Fruit fly (Drosophila melanogaster): ENCODE data around the gene CG11768.

Gene CG11768

DNA sequence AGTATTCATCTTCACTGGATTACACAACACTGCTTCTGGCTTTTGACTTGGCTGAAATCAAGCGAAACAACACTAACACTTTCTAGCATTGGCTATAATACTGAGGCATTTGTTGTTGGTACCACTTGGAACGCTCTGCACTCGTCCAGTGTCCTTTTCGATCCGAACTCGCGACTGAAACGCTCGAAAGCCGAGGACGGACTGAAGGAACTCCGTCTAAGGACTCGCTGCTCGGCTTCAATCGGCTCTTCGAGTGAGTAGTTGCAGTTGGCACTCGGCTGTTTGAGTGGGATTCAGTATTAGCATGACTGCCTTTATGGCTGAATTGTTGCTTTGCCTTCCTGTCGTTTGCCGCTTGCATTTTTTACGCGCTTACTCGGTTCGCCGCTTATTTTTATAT is at the start of gene CG11768, which contains the start of gene CG34135:
Gene CG11768, minus strand, starts transcription at position 203 of the 400 bp plus-strand sequence.
Gene CG34135, minus strand, starts transcription at position 194 of the 400 bp plus-strand sequence.
- no peak for TF ChIP-seq Sin3A (optimal IDR thresholded peaks at IDR 0.05)
- TF ChIP-seq Myc (optimal IDR thresholded peaks at IDR 0.05) = no peak
- TF ChIP-seq insv (optimal IDR thresholded peaks at IDR 0.05) = no peak
- no peak for TF ChIP-seq psq (optimal IDR thresholded peaks at IDR 0.05)
- no peak for TF ChIP-seq ttk (optimal IDR thresholded peaks at IDR 0.05)
- no peak for TF ChIP-seq h (optimal IDR thresholded peaks at IDR 0.05)

DNA sequence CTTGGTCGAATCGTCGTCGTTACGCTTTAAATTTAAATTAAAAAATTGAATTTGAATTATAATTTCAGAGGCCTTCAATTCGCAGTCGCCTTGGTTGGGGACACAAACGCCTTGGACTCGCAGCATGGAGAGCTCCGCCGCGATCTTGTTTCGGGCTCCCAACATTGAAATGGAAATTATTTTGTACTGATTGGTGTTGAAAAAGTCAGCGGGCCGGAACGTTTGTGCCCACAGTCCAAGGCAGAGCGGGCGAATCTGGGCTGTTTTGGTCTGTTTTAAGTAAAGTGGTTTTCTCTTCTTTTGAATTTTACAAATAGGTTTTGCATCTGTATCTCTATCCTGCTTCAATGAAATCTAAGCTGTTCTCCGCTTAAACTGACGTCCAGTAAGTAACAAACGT is 47.1 kb upstream of the CG11768 start:
- TF ChIP-seq h (optimal IDR thresholded peaks at IDR 0.05) (no peak), Myc (optimal IDR thresholded peaks at IDR 0.05) (no peak), psq (optimal IDR thresholded peaks at IDR 0.05) (no peak), ttk (optimal IDR thresholded peaks at IDR 0.05) (no peak), insv (optimal IDR thresholded peaks at IDR 0.05) (no peak), Sin3A (optimal IDR thresholded peaks at IDR 0.05) (no peak)

DNA sequence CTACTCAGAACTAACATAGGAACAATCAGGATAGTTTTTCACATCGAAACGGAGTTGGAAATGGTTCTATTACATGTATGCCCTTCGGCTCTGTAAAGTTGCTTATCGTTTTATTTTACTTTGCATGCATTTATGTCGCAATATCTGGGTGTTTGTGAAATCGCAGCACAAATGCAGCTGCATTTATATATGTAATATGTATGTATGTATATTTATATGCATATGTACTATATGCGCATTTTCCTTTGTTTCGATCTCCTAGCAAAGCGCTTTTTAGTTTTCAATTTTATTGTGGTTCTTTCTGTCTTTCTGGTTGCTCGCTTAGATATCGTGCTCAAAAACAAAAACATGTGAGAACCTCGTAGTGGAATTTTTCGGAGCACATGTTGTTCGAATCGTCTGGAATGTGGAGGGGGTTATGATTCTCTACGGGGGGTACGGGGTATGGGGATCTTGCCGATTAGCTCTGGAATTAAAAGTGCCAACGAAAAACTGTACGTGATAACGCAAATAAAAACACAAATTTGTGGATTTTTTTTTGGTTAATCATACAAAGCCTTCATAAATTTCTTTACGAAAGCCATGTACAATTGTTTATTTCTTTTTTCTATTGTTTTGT is 46.1 kb upstream of the CG11768 start:
- no peak for TF ChIP-seq ttk (optimal IDR thresholded peaks at IDR 0.05)
- TF ChIP-seq psq (optimal IDR thresholded peaks at IDR 0.05) = no peak
- TF ChIP-seq h (optimal IDR thresholded peaks at IDR 0.05) = no peak
- no peak for TF ChIP-seq insv (optimal IDR thresholded peaks at IDR 0.05)
- no peak for TF ChIP-seq Myc (optimal IDR thresholded peaks at IDR 0.05)
- TF ChIP-seq Sin3A (optimal IDR thresholded peaks at IDR 0.05) = no peak

DNA sequence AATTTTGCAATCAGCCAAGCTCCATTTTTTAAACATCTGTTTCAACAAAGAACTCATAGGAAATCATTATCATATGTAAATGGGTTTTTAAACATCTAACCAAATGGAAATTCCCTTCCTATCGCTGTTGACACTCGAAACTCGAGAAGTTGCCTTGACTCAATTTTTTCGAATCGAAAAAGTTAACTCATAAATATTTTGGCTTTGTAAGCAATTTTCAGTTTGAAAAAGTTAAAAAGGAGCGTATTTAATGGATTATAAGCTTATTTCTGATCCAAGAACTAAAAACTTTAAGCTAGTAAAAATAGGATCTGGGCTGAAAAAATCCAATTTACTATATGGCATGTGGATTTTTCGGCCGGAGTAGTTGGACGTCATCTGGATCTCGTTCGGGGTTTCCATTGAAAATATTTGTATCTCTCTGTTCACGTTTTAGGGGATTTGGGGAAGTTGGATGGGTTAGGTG is 45.2 kb upstream of the CG11768 start, which contains the start of gene CG9837:
Gene CG9837, minus strand, starts transcription at position 416 of the 466 bp plus-strand sequence.
- TF ChIP-seq h (optimal IDR thresholded peaks at IDR 0.05) (no peak), ttk (optimal IDR thresholded peaks at IDR 0.05) (no peak), Myc (optimal IDR thresholded peaks at IDR 0.05) (no peak), Sin3A (optimal IDR thresholded peaks at IDR 0.05) (no peak), psq (optimal IDR thresholded peaks at IDR 0.05) (no peak), insv (optimal IDR thresholded peaks at IDR 0.05) (no peak)

DNA sequence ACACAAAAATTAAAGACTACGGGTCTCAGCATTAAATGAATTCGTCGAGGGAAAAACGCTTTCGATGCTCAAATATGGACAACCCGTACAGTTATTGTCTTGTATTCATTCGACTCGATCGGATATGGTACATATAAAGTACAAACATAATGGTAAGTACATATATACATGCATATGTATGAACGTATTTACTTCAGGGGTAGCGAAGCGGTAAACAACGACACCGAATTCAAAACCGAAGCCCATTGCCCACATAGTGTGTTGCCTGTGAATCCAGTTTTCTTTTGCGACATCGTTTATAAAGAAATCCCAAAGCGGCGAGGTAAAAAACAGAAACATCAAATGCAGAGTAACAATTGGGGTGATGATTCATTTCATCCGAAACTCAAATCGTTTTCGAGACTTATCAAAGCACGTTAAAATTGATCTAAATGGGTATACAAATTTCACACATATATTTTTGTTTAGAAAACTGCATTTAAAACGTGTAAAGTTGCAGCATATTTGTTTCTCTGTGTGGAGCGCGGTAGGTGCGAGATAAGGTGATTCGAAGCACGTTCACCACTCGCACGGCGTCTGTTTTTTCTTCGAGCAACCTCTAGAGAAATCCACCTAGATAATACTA is 44.5 kb upstream of the CG11768 start:
- TF ChIP-seq Sin3A (optimal IDR thresholded peaks at IDR 0.05) (no peak), insv (optimal IDR thresholded peaks at IDR 0.05) (no peak), h (optimal IDR thresholded peaks at IDR 0.05) (no peak), psq (optimal IDR thresholded peaks at IDR 0.05) (no peak), Myc (optimal IDR thresholded peaks at IDR 0.05) (no peak), ttk (optimal IDR thresholded peaks at IDR 0.05) (no peak)

DNA sequence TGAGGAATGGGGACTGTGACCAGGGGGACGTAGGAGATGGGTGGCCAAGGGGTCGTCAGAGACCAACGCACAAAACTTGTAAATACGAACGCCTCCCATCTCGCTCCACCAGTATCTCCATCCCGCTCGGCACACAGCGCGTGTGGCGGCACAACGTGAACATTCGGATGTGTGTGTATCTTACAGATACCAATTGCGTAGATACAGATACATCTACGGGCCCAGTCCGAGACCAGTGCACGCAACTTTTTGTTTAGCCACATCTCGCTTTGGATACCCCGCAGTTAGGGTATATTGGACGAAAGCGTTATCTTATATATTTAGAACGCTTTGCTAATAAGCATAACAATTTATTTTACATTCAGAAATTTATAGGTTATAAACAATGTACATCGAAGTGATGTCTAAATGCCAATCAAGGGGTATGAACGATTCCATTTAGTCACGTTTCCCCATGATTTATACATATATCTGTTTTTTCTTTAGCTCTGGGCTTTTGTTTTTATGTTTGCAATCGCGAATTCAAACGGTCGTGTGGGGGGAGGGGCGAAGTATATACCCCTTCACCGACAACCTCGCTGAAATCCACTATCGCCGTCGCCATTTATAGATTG is 43.4 kb upstream of the CG11768 start:
- TF ChIP-seq ttk (optimal IDR thresholded peaks at IDR 0.05) (no peak), psq (optimal IDR thresholded peaks at IDR 0.05) (no peak), Sin3A (optimal IDR thresholded peaks at IDR 0.05) (no peak), Myc (optimal IDR thresholded peaks at IDR 0.05) (no peak), h (optimal IDR thresholded peaks at IDR 0.05) (no peak), insv (optimal IDR thresholded peaks at IDR 0.05) (no peak)

DNA sequence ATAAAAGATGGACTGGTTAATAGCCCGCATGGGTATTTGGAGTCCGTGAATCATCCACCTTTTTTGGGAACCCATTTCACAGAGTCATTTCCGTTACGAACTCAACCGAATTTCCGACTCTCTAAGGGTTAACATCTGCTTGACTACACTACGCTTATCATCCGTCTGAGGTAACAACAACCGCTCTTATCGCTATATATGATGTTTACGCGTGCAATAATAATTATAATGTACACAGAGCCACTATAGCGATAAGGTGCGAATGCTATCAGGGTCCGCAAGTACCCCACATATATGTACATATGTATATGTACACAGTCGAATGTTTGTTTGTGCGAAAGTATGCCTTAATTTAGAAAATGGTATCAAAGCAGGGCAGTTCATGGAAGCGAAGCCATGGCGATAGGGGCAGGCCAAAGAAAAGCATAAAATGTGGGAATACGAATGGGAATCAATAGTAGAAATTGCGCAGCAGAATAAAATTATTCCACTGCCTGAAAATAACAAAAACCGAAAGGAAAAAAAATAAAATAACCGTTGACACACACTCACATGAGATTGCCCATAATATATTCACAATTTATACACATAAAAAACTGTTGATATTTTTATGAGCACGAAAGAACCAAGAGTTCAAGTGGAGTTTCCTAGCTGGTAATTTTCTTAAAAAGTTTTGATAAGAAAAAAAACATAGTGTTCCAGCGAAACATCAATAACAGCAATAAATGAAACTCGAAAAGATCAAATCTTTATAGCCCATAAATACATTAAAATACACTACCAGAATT is 42.6 kb upstream of the CG11768 start:
- TF ChIP-seq insv (optimal IDR thresholded peaks at IDR 0.05) (no peak), Sin3A (optimal IDR thresholded peaks at IDR 0.05) (no peak), psq (optimal IDR thresholded peaks at IDR 0.05) (no peak), Myc (optimal IDR thresholded peaks at IDR 0.05) (no peak), ttk (optimal IDR thresholded peaks at IDR 0.05) (no peak)

DNA sequence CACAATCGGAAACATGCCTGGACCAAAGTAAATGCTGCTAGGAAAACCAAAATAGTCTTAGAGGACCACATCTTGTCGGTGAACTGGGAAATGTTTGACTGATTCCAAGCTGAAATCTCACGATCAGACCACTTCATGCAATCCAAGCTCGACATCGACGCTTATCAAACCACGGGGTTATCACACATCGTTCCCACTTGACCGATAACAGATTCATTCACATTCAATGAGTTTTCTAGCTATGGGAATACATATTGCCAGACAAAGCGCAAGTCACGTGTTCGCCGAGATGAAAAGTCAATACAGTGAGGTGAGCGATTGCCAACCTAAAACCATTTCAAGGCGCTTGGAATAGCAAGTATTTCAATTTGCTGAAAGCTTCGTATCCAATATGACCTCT is 41.7 kb upstream of the CG11768 start:
- TF ChIP-seq insv (optimal IDR thresholded peaks at IDR 0.05) = no peak
- TF ChIP-seq Myc (optimal IDR thresholded peaks at IDR 0.05) = no peak
- no peak for TF ChIP-seq h (optimal IDR thresholded peaks at IDR 0.05)
- no peak for TF ChIP-seq psq (optimal IDR thresholded peaks at IDR 0.05)
- no peak for TF ChIP-seq ttk (optimal IDR thresholded peaks at IDR 0.05)
- TF ChIP-seq Sin3A (optimal IDR thresholded peaks at IDR 0.05) = no peak

DNA sequence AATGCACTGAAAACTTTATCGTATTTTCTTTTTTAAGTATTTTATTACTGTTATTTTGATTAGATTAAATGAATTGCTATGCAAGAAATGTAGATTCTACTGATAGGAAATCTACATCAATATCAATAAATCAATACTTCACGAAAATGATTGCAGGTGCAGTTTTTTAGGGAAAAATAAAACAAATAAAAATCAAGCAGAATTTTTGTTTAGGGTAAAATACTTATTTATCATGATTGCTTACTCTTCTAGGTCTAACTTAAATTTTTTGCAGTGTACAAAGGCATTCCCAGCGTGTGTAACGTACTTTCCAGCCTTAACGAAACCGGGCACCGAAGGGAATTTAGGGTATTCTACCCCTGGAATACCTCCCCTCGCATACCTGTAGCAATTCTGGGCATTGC is 40.5 kb upstream of the CG11768 start:
- no peak for TF ChIP-seq insv (optimal IDR thresholded peaks at IDR 0.05)
- TF ChIP-seq h (optimal IDR thresholded peaks at IDR 0.05) = no peak
- TF ChIP-seq Sin3A (optimal IDR thresholded peaks at IDR 0.05) = no peak
- TF ChIP-seq ttk (optimal IDR thresholded peaks at IDR 0.05) = no peak
- TF ChIP-seq psq (optimal IDR thresholded peaks at IDR 0.05) = no peak
- TF ChIP-seq Myc (optimal IDR thresholded peaks at IDR 0.05) = no peak

DNA sequence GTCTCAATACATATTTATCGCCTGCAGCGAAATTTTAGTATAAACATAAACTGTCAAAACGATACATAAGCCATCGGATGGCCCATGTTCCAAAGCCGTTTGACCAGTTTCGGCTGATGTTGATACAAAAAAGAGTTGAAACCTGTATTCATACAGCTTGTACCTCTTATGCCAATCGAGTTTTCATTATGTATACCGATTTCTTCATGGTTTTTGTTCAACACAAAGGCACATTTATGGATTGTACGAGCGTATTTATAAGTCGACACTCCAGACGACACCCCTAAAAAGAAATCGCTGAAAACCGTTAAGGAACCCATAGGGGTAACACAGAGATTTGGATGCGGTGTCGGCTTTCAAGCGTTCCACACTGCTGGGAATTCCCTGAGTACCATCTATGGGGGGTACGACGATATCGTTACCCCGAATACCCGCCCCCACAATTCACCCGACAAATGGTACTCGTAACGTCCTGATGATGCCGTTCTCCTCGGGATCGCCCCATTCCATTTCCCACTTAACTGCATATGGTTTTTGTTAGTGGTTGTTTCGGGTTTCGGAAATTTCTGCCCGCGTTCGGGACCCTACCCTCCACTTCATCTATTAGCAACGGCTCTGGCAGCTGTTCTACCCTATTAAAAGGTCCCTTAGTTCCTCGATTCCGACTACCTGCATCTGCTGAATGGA is 40.0 kb upstream of the CG11768 start:
- no peak for TF ChIP-seq h (optimal IDR thresholded peaks at IDR 0.05)
- no peak for TF ChIP-seq insv (optimal IDR thresholded peaks at IDR 0.05)

DNA sequence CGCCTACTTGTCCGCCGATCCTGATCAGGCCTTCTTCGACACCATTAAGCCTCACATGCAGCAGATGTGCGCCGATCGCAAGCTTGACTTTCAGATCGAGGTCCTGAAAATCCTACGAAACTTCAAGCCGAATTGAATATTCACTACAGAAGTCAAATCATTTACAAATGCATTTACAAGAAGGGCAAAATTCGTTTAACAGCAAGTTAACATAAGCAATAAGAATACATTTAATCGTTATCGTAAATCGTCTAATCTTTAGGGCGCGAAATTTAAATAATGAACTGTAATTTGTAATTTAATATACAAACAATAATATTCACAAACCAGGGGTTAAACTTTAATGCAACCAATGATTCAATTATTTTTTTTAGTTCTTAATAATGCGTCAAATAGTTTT is 39.0 kb upstream of the CG11768 start:
- TF ChIP-seq Myc (optimal IDR thresholded peaks at IDR 0.05) (no peak), insv (optimal IDR thresholded peaks at IDR 0.05) (no peak), ttk (optimal IDR thresholded peaks at IDR 0.05) (no peak), psq (optimal IDR thresholded peaks at IDR 0.05) (no peak), h (optimal IDR thresholded peaks at IDR 0.05) (no peak), Sin3A (optimal IDR thresholded peaks at IDR 0.05) (no peak)
